Worm (Caenorhabditis elegans) whole organism, L4 larva: Measurements from ENCODE around the gene str-236.

Experiments used
- ama-1 ChIP-seq: fragments of 150-350 bp; optimal IDR thresholded peaks from 2 replicates; lab custom pipeline; 2014; ENCODE audit warnings: inconsistent platforms, mixed read lengths
- madf-5 ChIP-seq, 2 experiments: fragments of 200-800 bp; sonication (Bioruptor generic); IDR thresholded peaks; 2 replicates each; pipeline ENCODE4 v1.3.6; 2022; ENCODE audit warnings: missing compliant biosample characterization in 2 of 2, missing genetic modification characterization in 2 of 2
- mes-2 ChIP-seq: sonication (generic microtip); optimal IDR thresholded peaks from 2 replicates; lab custom pipeline; 2016; ENCODE audit warnings: missing genotype, mild to moderate bottlenecking, missing genetic modification characterization, missing compliant biosample characterization; ENCODE audit not compliant: poor library complexity, severe bottlenecking
- nhr-6 ChIP-seq: fragments of 150-350 bp; optimal IDR thresholded peaks from 2 replicates; lab custom pipeline; 2014; ENCODE audit warnings: missing biosample characterization, missing genetic modification characterization
- nhr-76 ChIP-seq: fragments of 150-350 bp; optimal IDR thresholded peaks from 2 replicates; lab custom pipeline; 2014; ENCODE audit warnings: missing biosample characterization, missing genetic modification characterization

str-236 gene

ce11 chrV:1476841-1477240, 51.0 kb downstream of the str-236 start:
- TF ChIP-seq ama-1 (lab: Kevin White, UChicago) (peak; percentile 21), madf-5 (GFP tag; IDR thresholded peaks at IDR 0.05; lab: Robert Waterston, UW) (no peak), mes-2 (tag; lab: Kevin White, UChicago) (peak; percentile 4), nhr-76 (no peak), nhr-6 (tag; lab: Kevin White, UChicago) (no peak)
